Fruit fly (Drosophila melanogaster) whole organism, embryonic: ENCODE data around the gene CG33631.

Experiments used
- B-H2 ChIP-seq: fragments of 200-800 bp; sonication (Bioruptor generic); optimal IDR thresholded peaks from 2 replicates; lab custom pipeline; 2018; ENCODE audit warnings: missing biosample characterization, mild to moderate bottlenecking, missing genetic modification characterization
- Bteb2 ChIP-seq: fragments of 200-800 bp; sonication (Bioruptor generic); optimal IDR thresholded peaks from 2 replicates; lab custom pipeline; 2016; ENCODE audit warnings: missing biosample characterization, missing genetic modification characterization
- CG10654 ChIP-seq: fragments of 200-800 bp; sonication (Bioruptor generic); optimal IDR thresholded peaks from 2 replicates; lab custom pipeline; 2016; ENCODE audit warnings: missing biosample characterization, missing genetic modification characterization
- CG10979 ChIP-seq: fragments of 200-800 bp; sonication (Bioruptor generic); optimal IDR thresholded peaks from 2 replicates; lab custom pipeline; 2018; ENCODE audit warnings: missing biosample characterization, mild to moderate bottlenecking, missing genetic modification characterization, moderate library complexity
- CG11093 ChIP-seq: fragments of 200-800 bp; sonication (Bioruptor generic); IDR thresholded peaks from 3 replicates; pipeline ENCODE4 v1.3.6; 2022; ENCODE audit warnings: missing biosample characterization, missing genetic modification characterization
- CG11398 ChIP-seq: fragments of 200-800 bp; sonication (Bioruptor generic); optimal IDR thresholded peaks from 2 replicates; lab custom pipeline; 2016; ENCODE audit warnings: missing biosample characterization, missing genetic modification characterization
- CG11504 ChIP-seq: fragments of 200-800 bp; sonication (Bioruptor generic); optimal IDR thresholded peaks from 3 replicates; lab custom pipeline; 2019; ENCODE audit warnings: missing biosample characterization, mild to moderate bottlenecking, missing genetic modification characterization, moderate library complexity
- CG11560 ChIP-seq: fragments of 200-800 bp; sonication (Bioruptor generic); IDR thresholded peaks from 3 replicates; pipeline ENCODE4 v1.3.6; 2022; ENCODE audit warnings: missing biosample characterization, missing genetic modification characterization
- CG12104 ChIP-seq: fragments of 200-800 bp; sonication (Bioruptor generic); optimal IDR thresholded peaks from 3 replicates; lab custom pipeline; 2016; ENCODE audit warnings: missing biosample characterization, missing genetic modification characterization
- CG14860 ChIP-seq: fragments of 200-800 bp; sonication (Bioruptor generic); IDR thresholded peaks from 3 replicates; pipeline ENCODE4 v1.3.6; 2022; ENCODE audit warnings: missing biosample characterization, missing genetic modification characterization; ENCODE audit not compliant: partially characterized antibody
- CG1603 ChIP-seq: fragments of 200-800 bp; sonication (Bioruptor generic); optimal IDR thresholded peaks from 2 replicates; lab custom pipeline; 2019; ENCODE audit warnings: missing biosample characterization, mild to moderate bottlenecking, missing genetic modification characterization, moderate library complexity
- CG17612 ChIP-seq: fragments of 200-800 bp; sonication (Bioruptor generic); IDR thresholded peaks from 2 replicates; pipeline ENCODE4 v1.3.6; 2022; ENCODE audit warnings: missing biosample characterization, missing genetic modification characterization
- CG2120 ChIP-seq: fragments of 200-800 bp; sonication (Bioruptor generic); optimal IDR thresholded peaks from 3 replicates; lab custom pipeline; 2016; ENCODE audit warnings: missing biosample characterization, missing genetic modification characterization
- CG2712 ChIP-seq: fragments of 200-800 bp; optimal IDR thresholded peaks from 3 replicates; lab custom pipeline; 2019; ENCODE audit warnings: missing biosample characterization, mild to moderate bottlenecking, missing genetic modification characterization, moderate library complexity
- CG34422 ChIP-seq: fragments of 200-800 bp; sonication (Bioruptor generic); IDR thresholded peaks from 3 replicates; pipeline ENCODE4 v1.3.6; 2022; ENCODE audit warnings: missing biosample characterization, missing genetic modification characterization
- CG4820 ChIP-seq: fragments of 200-800 bp; sonication (Bioruptor generic); optimal IDR thresholded peaks from 3 replicates; lab custom pipeline; 2016; ENCODE audit warnings: missing biosample characterization, missing genetic modification characterization
- CG5953 ChIP-seq: fragments of 200-800 bp; sonication (Bioruptor generic); IDR thresholded peaks from 2 replicates; pipeline ENCODE4 v1.3.6; 2022; ENCODE audit warnings: missing biosample characterization, missing genetic modification characterization
- CG7357 ChIP-seq: fragments of 200-800 bp; sonication (Bioruptor generic); IDR thresholded peaks from 3 replicates; pipeline ENCODE4 v1.3.6; 2022; ENCODE audit warnings: missing biosample characterization, missing genetic modification characterization
- CG8359 ChIP-seq: fragments of 200-800 bp; sonication (Bioruptor generic); optimal IDR thresholded peaks from 2 replicates; lab custom pipeline; 2017; ENCODE audit warnings: missing biosample characterization, mild to moderate bottlenecking, missing genetic modification characterization, borderline replicate concordance
- CG9797 ChIP-seq: fragments of 200-800 bp; sonication (Bioruptor generic); optimal IDR thresholded peaks from 3 replicates; lab custom pipeline; 2018; ENCODE audit warnings: missing biosample characterization, mild to moderate bottlenecking, missing genetic modification characterization
- CG9932 ChIP-seq: fragments of 200-800 bp; sonication (Bioruptor generic); IDR thresholded peaks from 2 replicates; pipeline ENCODE4 v1.3.6; 2022; ENCODE audit warnings: missing biosample characterization, missing genetic modification characterization
- CTCF ChIP-seq: fragments of 200-800 bp; sonication (Bioruptor generic); optimal IDR thresholded peaks from 2 replicates; lab custom pipeline; 2017; ENCODE audit warnings: missing biosample characterization, mild to moderate bottlenecking, missing genetic modification characterization, moderate library complexity
- CrebB ChIP-seq: fragments of 200-800 bp; sonication (Bioruptor generic); optimal IDR thresholded peaks from 3 replicates; lab custom pipeline; 2018; ENCODE audit warnings: missing biosample characterization, mild to moderate bottlenecking, missing genetic modification characterization
- Doc2 ChIP-seq: fragments of 200-800 bp; sonication (Bioruptor generic); IDR thresholded peaks from 2 replicates; pipeline ENCODE4 v1.3.6; 2022; ENCODE audit warnings: missing biosample characterization, missing genetic modification characterization
- Dp ChIP-seq: fragments of 200-800 bp; sonication (Bioruptor generic); optimal IDR thresholded peaks from 2 replicates; lab custom pipeline; 2018; ENCODE audit warnings: missing biosample characterization, mild to moderate bottlenecking, missing genetic modification characterization, moderate library complexity
- Gug ChIP-seq: fragments of 200-800 bp; sonication (Bioruptor generic); IDR thresholded peaks from 4 replicates; pipeline ENCODE4 v1.3.6; 2022; ENCODE audit warnings: missing biosample characterization, missing genetic modification characterization
- NFAT ChIP-seq: fragments of 200-800 bp; sonication (Bioruptor generic); IDR thresholded peaks from 2 replicates; pipeline ENCODE4 v1.3.6; 2022; ENCODE audit warnings: missing biosample characterization, missing genetic modification characterization
- Nf-YB ChIP-seq: fragments of 200-800 bp; sonication (Bioruptor generic); optimal IDR thresholded peaks from 3 replicates; lab custom pipeline; 2019; ENCODE audit warnings: missing biosample characterization, mild to moderate bottlenecking, missing genetic modification characterization, moderate library complexity
- Sin3A ChIP-seq: fragments of >200 bp; optimal IDR thresholded peaks from 2 replicates; lab custom pipeline; 2018
- Six4 ChIP-seq: fragments of 200-800 bp; sonication (Bioruptor generic); optimal IDR thresholded peaks from 2 replicates; lab custom pipeline; 2016; ENCODE audit warnings: missing biosample characterization, missing genetic modification characterization
- Sry-β ChIP-seq: fragments of 200-800 bp; sonication (Bioruptor generic); optimal IDR thresholded peaks from 2 replicates; lab custom pipeline; 2018; ENCODE audit warnings: missing biosample characterization, mild to moderate bottlenecking, missing genetic modification characterization, moderate library complexity
- Stat92E ChIP-seq, 3 experiments: fragments of >200 bp in 2 of 3; fragments of 200-800 bp in 1 of 3; sonication (Bioruptor generic) in 1 of 3; optimal IDR thresholded peaks; 2 replicates each; lab custom pipeline; 2017 to 2019; ENCODE audit warnings: missing biosample characterization in 3 of 3, missing genetic modification characterization in 3 of 3, mild to moderate bottlenecking in 1 of 3, moderate library complexity in 1 of 3
- Xbp1 ChIP-seq: fragments of 200-800 bp; sonication (Bioruptor generic); optimal IDR thresholded peaks from 3 replicates; lab custom pipeline; 2016; ENCODE audit warnings: missing biosample characterization, mild to moderate bottlenecking, missing genetic modification characterization
- ac ChIP-seq: fragments of 200-800 bp; sonication (Bioruptor generic); optimal IDR thresholded peaks from 3 replicates; lab custom pipeline; 2017; ENCODE audit warnings: missing biosample characterization, mild to moderate bottlenecking, missing genetic modification characterization
- bcd ChIP-seq: fragments of 200-800 bp; sonication (Bioruptor generic); optimal IDR thresholded peaks from 2 replicates; lab custom pipeline; 2017; ENCODE audit warnings: missing biosample characterization, mild to moderate bottlenecking, missing genetic modification characterization
- btn ChIP-seq: fragments of 200-800 bp; sonication (Bioruptor generic); optimal IDR thresholded peaks from 2 replicates; lab custom pipeline; 2016; ENCODE audit warnings: missing biosample characterization, missing genetic modification characterization
- cad ChIP-seq: fragments of >200 bp; optimal IDR thresholded peaks from 2 replicates; lab custom pipeline; 2017; ENCODE audit warnings: missing biosample characterization, missing genetic modification characterization
- chif ChIP-seq, 2 experiments: fragments of 200-800 bp; sonication (Bioruptor generic); optimal IDR thresholded peaks; 3 replicates each; lab custom pipeline; 2016; ENCODE audit warnings: missing biosample characterization in 2 of 2, missing genetic modification characterization in 2 of 2
- dmrt99B ChIP-seq: fragments of 200-800 bp; sonication (Bioruptor generic); optimal IDR thresholded peaks from 2 replicates; lab custom pipeline; 2018; ENCODE audit warnings: missing biosample characterization, mild to moderate bottlenecking, missing genetic modification characterization, moderate library complexity
- fru ChIP-seq: fragments of >200 bp; optimal IDR thresholded peaks from 2 replicates; lab custom pipeline; 2017
- gfzf ChIP-seq: fragments of 200-800 bp; sonication (Bioruptor generic); optimal IDR thresholded peaks from 2 replicates; lab custom pipeline; 2016; ENCODE audit warnings: missing biosample characterization, mild to moderate bottlenecking, missing genetic modification characterization, moderate library complexity
- gro ChIP-seq: fragments of 200-800 bp; sonication (Bioruptor generic); optimal IDR thresholded peaks from 2 replicates; lab custom pipeline; 2016; ENCODE audit warnings: missing biosample characterization, missing genetic modification characterization
- ind ChIP-seq: fragments of 200-800 bp; sonication (Bioruptor generic); optimal IDR thresholded peaks from 3 replicates; lab custom pipeline; 2016; ENCODE audit warnings: missing biosample characterization, missing genetic modification characterization
- kay ChIP-seq: fragments of 200-800 bp; sonication (Bioruptor generic); optimal IDR thresholded peaks from 2 replicates; lab custom pipeline; 2016; ENCODE audit warnings: missing biosample characterization, missing genetic modification characterization
- p53 ChIP-seq: fragments of 200-800 bp; sonication (Bioruptor generic); optimal IDR thresholded peaks from 2 replicates; lab custom pipeline; 2016; ENCODE audit warnings: missing biosample characterization, missing genetic modification characterization
- pros ChIP-seq: fragments of 200-800 bp; sonication (Bioruptor generic); optimal IDR thresholded peaks from 3 replicates; lab custom pipeline; 2019; ENCODE audit warnings: missing biosample characterization, mild to moderate bottlenecking, missing genetic modification characterization, moderate library complexity
- rib ChIP-seq: fragments of 200-800 bp; sonication (Bioruptor generic); IDR thresholded peaks from 2 replicates; pipeline ENCODE4 v1.3.6; 2022; ENCODE audit warnings: missing biosample characterization, missing genetic modification characterization
- slou ChIP-seq: fragments of 200-800 bp; sonication (Bioruptor generic); optimal IDR thresholded peaks from 3 replicates; lab custom pipeline; 2016; ENCODE audit warnings: missing biosample characterization, missing genetic modification characterization
- so ChIP-seq: fragments of 200-800 bp; sonication (Bioruptor generic); IDR thresholded peaks from 3 replicates; pipeline ENCODE4 v1.3.6; 2022; ENCODE audit warnings: missing biosample characterization, missing genetic modification characterization
- twi ChIP-seq: fragments of 200-800 bp; optimal IDR thresholded peaks from 2 replicates; lab custom pipeline; 2019; ENCODE audit warnings: missing biosample characterization, mild to moderate bottlenecking, missing genetic modification characterization, moderate library complexity
- vfl ChIP-seq: fragments of 200-800 bp; sonication (Bioruptor generic); optimal IDR thresholded peaks from 2 replicates; lab custom pipeline; 2016; ENCODE audit warnings: missing biosample characterization, missing genetic modification characterization
- z ChIP-seq: fragments of 200-800 bp; sonication (Bioruptor generic); IDR thresholded peaks from 3 replicates; pipeline ENCODE4 v1.3.6; 2022; ENCODE audit warnings: missing biosample characterization, missing genetic modification characterization

Gene CG33631

dm6 chr3R:10100498-10101196 is 36.8 kb downstream of the CG33631 start (continued):
- TF ChIP-seq pros (GFP tag; lab: Kevin White, UChicago) (no peak), CG4820 (GFP tag; lab: Kevin White, UChicago) (peak; percentile 8), ac (GFP tag; lab: Kevin White, UChicago) (no peak), gfzf (GFP tag; lab: Kevin White, UChicago) (peak; percentile 14), dmrt99B (tag; lab: Kevin White, UChicago) (peak; percentile 1), CG11504 (tag; lab: Kevin White, UChicago) (peak; percentile 32), CrebB (tag; lab: Kevin White, UChicago) (peak; percentile 3), CG11560 (tag; lab: Robert Waterston, UW) (peak; percentile 46; the same call in 2 of the 3 replicates), rib (GFP tag; lab: Robert Waterston, UW) (no peak), Six4 (GFP tag; lab: Kevin White, UChicago) (peak; percentile 33), CG12104 (GFP tag; lab: Kevin White, UChicago) (no peak), Sry-β (no peak), CG10979 (tag; lab: Kevin White, UChicago) (no peak), Doc2 (GFP tag; lab: Robert Waterston, UW) (no peak), Nf-YB (no peak), CG10654 (GFP tag; lab: Kevin White, UChicago) (no peak), CG11093 (GFP tag; lab: Robert Waterston, UW) (0 out of 3 replicates have a peak, but pooled peaks have one; percentile 50), CG5953 (GFP tag; lab: Robert Waterston, UW) (peak; percentile 38; the same call in 1 of the 2 replicates), kay (GFP tag; lab: Kevin White, UChicago) (no peak), CG17612 (GFP tag; lab: Robert Waterston, UW) (peak; percentile 64; the same call in 1 of the 2 replicates), vfl (GFP tag; lab: Kevin White, UChicago) (no peak), Gug (GFP tag; lab: Robert Waterston, UW) (peak; percentile 28; the same call in 1 of the 4 replicates), CG34422 (GFP tag; lab: Robert Waterston, UW) (no peak), p53 (GFP tag; lab: Kevin White, UChicago) (no peak), btn (GFP tag; lab: Kevin White, UChicago) (peak; percentile 1), CG8359 (GFP tag; lab: Kevin White, UChicago) (no peak), CG7357 (no peak), gro (peak; percentile 60), chif (GFP tag; optimal IDR thresholded peaks at IDR 0.05; lab: Kevin White, UChicago) (no peak), CG2120 (GFP tag; lab: Kevin White, UChicago) (peak; percentile 10), ind (GFP tag; lab: Kevin White, UChicago) (peak; percentile 50), z (GFP tag; lab: Robert Waterston, UW) (no peak), B-H2 (GFP tag; lab: Kevin White, UChicago) (peak; percentile 81), fru (lab: Kevin White, UChicago) (no peak), CG2712 (peak; percentile 6), CG1603 (tag; lab: Kevin White, UChicago) (peak; percentile 45), NFAT (peak; percentile 54), Stat92E (GFP tag; optimal IDR thresholded peaks at IDR 0.05; lab: Kevin White, UChicago) (no peak), slou (GFP tag; lab: Kevin White, UChicago) (no peak), Xbp1 (peak; percentile 24), Sin3A (lab: Kevin White, UChicago) (no peak), Dp (GFP tag; lab: Kevin White, UChicago) (peak; percentile 36), cad (no peak), CG11398 (GFP tag; lab: Kevin White, UChicago) (no peak), CG14860 (GFP tag; lab: Robert Waterston, UW) (no peak), so (GFP tag; lab: Robert Waterston, UW) (no peak), twi (tag; lab: Kevin White, UChicago) (no peak), CG9932 (peak; percentile 68), CG9797 (GFP tag; lab: Kevin White, UChicago) (no peak), Bteb2 (no peak), bcd (peak; percentile 52), CTCF (GFP tag; lab: Kevin White, UChicago) (peak; percentile 99)
